Worm (Caenorhabditis elegans) whole organism, early embryonic: ENCODE data around the gene C45B11.6.

Source experiments
- ama-1 ChIP-seq: fragments of 150-350 bp; optimal IDR thresholded peaks from 2 replicates; lab custom pipeline; 2014
- ceh-13 ChIP-seq: fragments of 200-800 bp; sonication (Bioruptor generic); optimal IDR thresholded peaks from 2 replicates; lab custom pipeline; 2018; ENCODE audit warnings: mild to moderate bottlenecking, missing genetic modification characterization, missing compliant biosample characterization
- ceh-36 ChIP-seq: sonication (generic microtip); optimal IDR thresholded peaks from 2 replicates; lab custom pipeline; 2016; ENCODE audit warnings: missing genetic modification characterization, inconsistent platforms, missing compliant biosample characterization
- flt-1 ChIP-seq: fragments of 200-800 bp; sonication (Bioruptor generic); IDR thresholded peaks from 2 replicates; pipeline ENCODE4 v1.3.6; 2022; ENCODE audit warnings: missing genetic modification characterization, missing compliant biosample characterization
- hnd-1 ChIP-seq: sonication (generic microtip); optimal IDR thresholded peaks from 2 replicates; lab custom pipeline; 2016; ENCODE audit warnings: missing genetic modification characterization, missing compliant biosample characterization
- scrt-1 ChIP-seq: fragments of 200-800 bp; sonication (Bioruptor generic); IDR thresholded peaks from 2 replicates; pipeline ENCODE4 v1.3.6; 2022; ENCODE audit warnings: missing genetic modification characterization, missing compliant biosample characterization
- sea-1 ChIP-seq: fragments of 200-800 bp; sonication (Bioruptor generic); conservative IDR thresholded peaks from 2 replicates; pipeline ENCODE4 v1.3.6; 2022; ENCODE audit warnings: missing genetic modification characterization, missing compliant biosample characterization
- tbx-11 ChIP-seq: fragments of 200-800 bp; sonication (Bioruptor generic); IDR thresholded peaks from 2 replicates; pipeline ENCODE4 v1.3.6; 2022; ENCODE audit warnings: missing genetic modification characterization, missing compliant biosample characterization
- tra-4 ChIP-seq: sonication (generic microtip); optimal IDR thresholded peaks from 2 replicates; lab custom pipeline; 2017; ENCODE audit warnings: missing genetic modification characterization, missing compliant biosample characterization

- no peak for TF ChIP-seq ceh-13 (GFP tag; lab: Kevin White, UChicago)
- TF ChIP-seq ama-1 = no peak
- TF ChIP-seq sea-1 (GFP tag; lab: Robert Waterston, UW) = no peak
- no peak for TF ChIP-seq scrt-1 (GFP tag; lab: Robert Waterston, UW)
- no peak for TF ChIP-seq flt-1 (GFP tag; lab: Robert Waterston, UW)
- no peak for TF ChIP-seq hnd-1 (tag; lab: Kevin White, UChicago)
- TF ChIP-seq tra-4 (tag; lab: Kevin White, UChicago) = no peak
- no peak for TF ChIP-seq tbx-11 (GFP tag; lab: Robert Waterston, UW)
- TF ChIP-seq ceh-36 = no peak
Measured at ce11 chrV:11022817-11023216, 21.1 kb upstream of the C45B11.6 start, which contains the start of the genes C13G3.12 and hot-6.
